Fruit fly (Drosophila melanogaster): ENCODE results near the gene CG1998.

The CG1998 gene

dm6 chrX:13375489-13375997 is 37.3 kb downstream of the CG1998 start:
- TF ChIP-seq noc (tag; optimal IDR thresholded peaks at IDR 0.05): no peak

DNA sequence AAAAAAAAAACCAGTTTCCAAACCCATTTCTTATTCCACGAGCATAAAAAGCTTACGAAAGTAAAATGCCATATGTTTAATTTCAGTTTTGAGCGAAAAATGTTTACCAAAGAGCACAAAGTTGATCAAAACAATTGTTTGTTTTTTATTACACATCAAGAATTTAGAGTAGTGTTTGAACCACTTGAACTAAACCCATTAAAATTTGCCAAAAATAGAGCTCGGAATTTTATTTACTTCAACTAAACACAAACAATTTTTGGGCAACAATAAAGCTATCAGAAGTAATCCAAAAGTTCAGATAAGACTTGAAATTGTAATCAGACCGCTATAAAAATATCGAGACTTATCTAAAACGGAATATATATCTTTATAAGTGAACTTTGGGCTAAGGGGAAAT is 37.9 kb downstream of the CG1998 start:
- TF ChIP-seq noc (tag; optimal IDR thresholded peaks at IDR 0.05): no peak

- TF ChIP-seq noc (tag; optimal IDR thresholded peaks at IDR 0.05): no peak
Measured at dm6 chrX:13374154-13374536, 38.7 kb downstream of the CG1998 start.

- peak; percentile 63 for TF ChIP-seq noc (tag; optimal IDR thresholded peaks at IDR 0.05)
Measured at dm6 chrX:13373239-13374153, 39.4 kb downstream of the CG1998 start.

DNA sequence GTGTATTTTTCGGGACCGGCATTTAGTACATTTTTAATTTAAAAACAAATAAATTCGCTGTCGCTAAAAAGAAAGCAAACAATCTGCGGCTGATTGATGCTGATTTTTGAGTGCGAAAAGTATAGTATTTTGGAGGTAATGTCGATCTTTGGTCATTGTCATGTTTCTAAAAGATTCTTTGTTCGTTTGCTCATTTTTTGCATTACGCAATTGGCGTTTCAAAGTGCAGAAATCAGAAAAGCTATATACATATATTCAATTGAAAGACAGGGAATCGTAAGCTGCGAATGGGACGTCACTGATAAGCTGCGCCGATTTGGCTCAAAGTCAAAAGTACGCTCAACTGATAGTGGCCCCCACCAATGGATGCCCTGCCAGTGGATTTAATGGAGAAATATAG is 40.4 kb downstream of the CG1998 start:
- TF ChIP-seq noc (tag; optimal IDR thresholded peaks at IDR 0.05): no peak

DNA sequence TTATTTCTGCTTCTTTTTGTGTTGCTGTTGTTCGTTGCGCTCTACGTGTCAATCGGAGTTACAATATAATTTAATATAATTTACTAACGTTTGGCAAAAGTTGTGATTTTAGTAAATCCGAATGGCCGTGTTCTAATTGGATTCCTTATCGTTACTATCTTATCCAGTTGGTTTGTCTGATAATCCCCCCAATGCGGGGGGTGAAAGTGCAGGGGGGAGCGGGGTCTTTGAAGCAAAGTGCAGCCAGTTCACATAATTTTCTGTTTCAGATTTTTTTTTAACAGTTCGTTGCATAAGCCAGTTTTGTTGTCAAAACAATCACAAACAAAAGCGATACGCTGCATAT is 41.2 kb downstream of the CG1998 start:
- no peak for TF ChIP-seq noc (tag; optimal IDR thresholded peaks at IDR 0.05)

DNA sequence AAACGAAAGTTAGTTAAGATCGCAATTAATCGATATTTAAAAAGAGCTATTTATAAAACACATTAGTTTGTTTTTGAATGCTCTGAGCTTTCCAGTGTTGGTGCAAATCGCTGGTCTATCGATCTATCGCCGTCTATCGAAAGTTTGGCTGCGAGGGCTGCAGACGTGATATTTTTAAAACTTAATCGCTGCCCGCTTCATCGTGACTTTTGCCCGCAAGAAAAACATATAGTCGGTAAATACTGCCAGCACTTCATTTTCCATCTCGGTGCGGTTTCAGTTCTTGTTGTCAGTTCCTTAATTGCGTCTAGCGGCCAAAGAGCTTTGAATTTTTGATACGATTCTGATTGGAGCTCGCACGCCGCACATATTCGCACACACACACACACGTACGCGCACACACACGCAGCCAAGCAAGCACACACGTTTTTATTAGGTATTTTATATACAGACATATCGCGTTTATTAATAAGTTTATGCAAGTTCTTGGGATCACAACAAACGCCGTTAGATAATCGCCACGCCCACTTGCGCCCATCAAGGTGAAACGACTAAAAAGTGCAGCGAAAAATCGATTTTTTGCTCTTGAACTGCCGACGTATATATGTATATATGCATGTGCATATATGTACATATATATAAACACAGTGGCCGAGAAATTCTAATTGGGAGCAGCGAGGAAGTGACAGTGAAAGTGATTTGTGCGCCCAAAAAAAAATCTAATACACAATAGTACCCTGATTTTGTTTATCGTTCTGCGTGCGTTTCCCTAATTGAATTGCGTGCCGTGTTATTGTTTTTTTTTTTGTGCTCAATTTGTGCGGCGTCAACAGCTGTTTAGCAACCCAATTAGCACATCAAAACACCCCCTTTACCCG is 41.8 kb downstream of the CG1998 start:
- TF ChIP-seq noc (tag; optimal IDR thresholded peaks at IDR 0.05): peak; percentile 37

DNA sequence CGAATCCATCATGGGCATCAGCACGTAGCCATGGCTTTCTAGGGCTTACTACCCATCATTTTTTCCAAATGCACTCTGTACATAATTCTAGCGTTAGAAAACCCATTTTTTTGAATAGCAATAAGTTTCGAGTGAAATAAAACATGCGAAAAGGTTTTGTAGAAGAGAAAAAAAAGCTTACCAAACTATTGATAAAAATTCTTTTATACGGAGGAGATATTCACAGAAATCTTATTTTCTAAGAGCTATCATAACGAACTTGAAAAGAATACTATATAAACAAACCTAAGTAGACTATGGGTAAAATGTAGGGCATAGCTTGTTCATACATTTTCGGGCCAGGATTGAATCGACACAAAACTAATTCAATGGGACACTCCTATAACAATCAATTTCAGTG is 42.6 kb downstream of the CG1998 start, which contains the start of gene CG1640:
CG1640 (plus strand) TSS at position 301 of the 400 bp plus-strand sequence.
- no peak for TF ChIP-seq noc (tag; optimal IDR thresholded peaks at IDR 0.05)

DNA sequence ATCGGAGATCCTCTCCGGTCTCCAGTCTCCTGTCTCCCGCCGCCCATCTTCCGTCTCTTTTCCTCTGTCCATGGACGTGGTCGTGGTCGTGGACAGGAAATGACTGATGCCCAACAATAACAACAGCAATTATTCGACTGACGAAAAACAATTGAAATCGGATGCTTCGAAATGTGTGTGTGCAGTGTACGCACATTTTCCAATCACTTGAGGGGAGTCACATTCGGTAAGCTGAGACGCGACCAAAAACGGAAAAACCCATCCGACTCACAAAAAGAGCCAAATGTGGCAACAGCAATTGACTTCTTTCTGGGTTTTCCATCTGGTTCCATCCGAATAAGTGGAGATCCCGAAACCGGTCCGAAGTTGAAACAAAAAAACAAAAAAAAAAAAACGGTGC is 43.4 kb downstream of the CG1998 start:
- TF ChIP-seq noc (tag; optimal IDR thresholded peaks at IDR 0.05): no peak

DNA sequence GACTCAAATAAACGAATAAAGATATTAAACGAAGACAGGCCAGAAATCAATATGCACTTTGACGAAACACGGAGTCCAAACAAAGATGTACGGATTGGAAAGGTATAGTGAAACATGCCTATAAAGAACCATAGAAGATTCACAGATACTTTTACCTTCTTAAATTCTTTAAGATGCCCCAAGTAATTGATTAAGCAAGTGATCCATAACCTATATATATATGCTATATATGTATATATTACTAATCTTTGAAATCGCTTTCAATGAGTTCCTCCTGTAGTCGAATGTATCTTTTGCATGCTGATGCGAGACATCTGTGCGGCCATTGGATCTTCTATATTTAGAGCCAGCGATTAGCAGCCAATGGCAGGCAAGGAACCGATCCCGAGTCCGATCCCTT is 44.7 kb downstream of the CG1998 start, which contains the start of gene dmrt11E:
dmrt11E (plus strand) TSS at position 43 of the 400 bp plus-strand sequence.
- no peak for TF ChIP-seq noc (tag; optimal IDR thresholded peaks at IDR 0.05)

Measured in whole organism, larva.